Fruit fly (Drosophila melanogaster): ENCODE results near the gene CG13361.

Gene CG13361

DNA sequence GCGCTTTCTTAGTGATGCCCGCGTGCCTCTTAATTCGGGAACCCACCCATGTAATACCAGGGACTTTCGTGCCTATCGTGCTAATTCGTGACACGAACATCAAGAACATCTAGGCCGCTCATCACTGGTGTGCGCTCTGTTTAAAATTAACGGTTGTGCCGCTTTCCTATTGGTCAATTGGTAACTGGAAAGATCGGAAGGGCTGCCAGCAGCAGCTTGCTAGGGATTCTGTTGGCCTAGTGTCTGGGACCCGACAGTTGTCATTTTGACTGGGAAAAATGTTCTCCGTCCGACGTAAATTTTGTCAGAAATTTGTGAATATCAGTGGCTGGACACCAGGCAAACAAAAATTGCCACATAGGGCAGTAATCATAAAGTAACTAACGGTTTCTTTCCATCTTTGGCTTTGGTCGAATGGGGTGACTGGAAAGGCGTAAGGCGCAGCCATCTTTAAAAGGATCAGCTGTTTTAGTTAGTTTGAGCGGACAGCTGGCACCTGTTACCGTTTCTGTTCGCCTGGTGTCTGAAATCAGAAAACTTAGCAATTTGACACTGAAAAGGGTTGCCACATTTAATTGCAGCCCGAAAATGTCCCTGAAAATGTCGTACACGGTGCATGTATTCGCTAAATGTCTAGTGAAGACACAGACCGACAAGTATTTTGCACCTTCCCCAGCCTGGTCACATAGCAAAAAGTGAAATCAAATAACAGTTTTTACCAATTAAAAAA lies 5.6 kb upstream of the CG13361 start, which contains the start of gene CG5273 (continued):
- TF ChIP-seq dysf (GFP tag; IDR thresholded peaks at IDR 0.05) (no peak), Hand (GFP tag; optimal IDR thresholded peaks at IDR 0.05) (no peak), CG8388 (GFP tag; optimal IDR thresholded peaks at IDR 0.05) (no peak), run (tag; optimal IDR thresholded peaks at IDR 0.05) (no peak), tin (GFP tag; optimal IDR thresholded peaks at IDR 0.05) (no peak), CG7357 (GFP tag; IDR thresholded peaks at IDR 0.05) (no peak), CG6254 (GFP tag; optimal IDR thresholded peaks at IDR 0.05) (peak; percentile 60), CG12769 (tag; optimal IDR thresholded peaks at IDR 0.05) (peak; percentile 67), nmo (GFP tag; optimal IDR thresholded peaks at IDR 0.05) (peak; percentile 30), fru (optimal IDR thresholded peaks at IDR 0.05) (no peak), Dp (GFP tag; optimal IDR thresholded peaks at IDR 0.05) (peak; percentile 56), CG17385 (GFP tag; optimal IDR thresholded peaks at IDR 0.05) (no peak), CG2120 (GFP tag; optimal IDR thresholded peaks at IDR 0.05) (peak; percentile 36), CG4820 (GFP tag; optimal IDR thresholded peaks at IDR 0.05) (no peak), bigmax (GFP tag; optimal IDR thresholded peaks at IDR 0.05) (no peak), CG6175 (GFP tag; IDR thresholded peaks at IDR 0.05) (no peak), psq (GFP tag; optimal IDR thresholded peaks at IDR 0.05) (no peak), inv (GFP tag; IDR thresholded peaks at IDR 0.05; ENCODE audit: partially characterized antibody) (peak; percentile 85), CG4282 (GFP tag; optimal IDR thresholded peaks at IDR 0.05) (no peak), fd3F (GFP tag; optimal IDR thresholded peaks at IDR 0.05) (no peak), bab2 (GFP tag; optimal IDR thresholded peaks at IDR 0.05) (no peak), ERR (GFP tag; optimal IDR thresholded peaks at IDR 0.05) (no peak), CG17359 (tag; optimal IDR thresholded peaks at IDR 0.05) (no peak), ken (GFP tag; IDR thresholded peaks at IDR 0.05) (0 out of 3 replicates have a peak, but pooled peaks have one; percentile 24), CG4617 (GFP tag; optimal IDR thresholded peaks at IDR 0.05; ENCODE audit: borderline replicate concordance) (peak; percentile 44), Hr78 (GFP tag; optimal IDR thresholded peaks at IDR 0.05) (no peak), ac (GFP tag; optimal IDR thresholded peaks at IDR 0.05) (no peak), CG14667 (GFP tag; IDR thresholded peaks at IDR 0.05) (no peak), h (optimal IDR thresholded peaks at IDR 0.05) (no peak), CG6654 (GFP tag; optimal IDR thresholded peaks at IDR 0.05) (no peak), Rx (GFP tag; IDR thresholded peaks at IDR 0.05) (no peak), ap (GFP tag; IDR thresholded peaks at IDR 0.05) (no peak), crp (GFP tag; optimal IDR thresholded peaks at IDR 0.05) (peak; percentile 12 to 80), Fer2 (tag; optimal IDR thresholded peaks at IDR 0.05) (no peak), CG32532 (GFP tag; IDR thresholded peaks at IDR 0.05) (no peak; the same call in 1 of the 2 replicates), pb (GFP tag; optimal IDR thresholded peaks at IDR 0.05) (no peak), CrebB (tag; optimal IDR thresholded peaks at IDR 0.05) (peak; percentile 38), CG6791 (GFP tag; IDR thresholded peaks at IDR 0.05; ENCODE audit: partially characterized antibody) (peak; percentile 97), usp (GFP tag; optimal IDR thresholded peaks at IDR 0.05) (no peak), Mes4 (GFP tag; optimal IDR thresholded peaks at IDR 0.05) (no peak), Jarid2 (GFP tag; optimal IDR thresholded peaks at IDR 0.05) (peak; percentile 13), CG2129 (GFP tag; IDR thresholded peaks at IDR 0.05; ENCODE audit: partially characterized antibody) (peak; percentile 99), mam (GFP tag; optimal IDR thresholded peaks at IDR 0.05) (no peak), CG12659 (GFP tag; optimal IDR thresholded peaks at IDR 0.05) (peak; percentile 82), CG32772 (GFP tag; IDR thresholded peaks at IDR 0.05) (no peak), Scr (GFP tag; IDR thresholded peaks at IDR 0.05; ENCODE audit: partially characterized antibody) (peak; percentile 97)

All from whole organism, embryonic.